Worm (Caenorhabditis elegans) whole organism, midembryonic: ENCODE results near the gene arg-1.

ENCODE experiments used
- T22C8.4 ChIP-seq: fragments of 200-800 bp; sonication (Bioruptor generic); IDR thresholded peaks from 2 replicates; pipeline ENCODE4 v1.3.6; 2022; ENCODE audit warnings: missing genetic modification characterization, missing compliant biosample characterization
- flt-1 ChIP-seq: fragments of 200-800 bp; sonication (Bioruptor generic); IDR thresholded peaks from 2 replicates; pipeline ENCODE4 v1.3.6; 2022; ENCODE audit warnings: missing genetic modification characterization, missing compliant biosample characterization
- klf-2 ChIP-seq: fragments of 200-800 bp; sonication (Bioruptor generic); conservative IDR thresholded peaks from 2 replicates; pipeline ENCODE4 v1.3.6; 2022; ENCODE audit warnings: missing genetic modification reagents, missing genetic modification characterization, missing compliant biosample characterization
- med-1 ChIP-seq: sonication (generic microtip); optimal IDR thresholded peaks from 2 replicates; lab custom pipeline; 2017; ENCODE audit warnings: missing genetic modification characterization, mild to moderate bottlenecking, missing compliant biosample characterization, antibody characterized with exemption, missing genetic modification reagents; ENCODE audit not compliant: insufficient read depth
- tab-1 ChIP-seq: fragments of 200-800 bp; sonication (Bioruptor generic); IDR thresholded peaks from 2 replicates; pipeline ENCODE4 v1.3.6; 2022; ENCODE audit warnings: missing genetic modification characterization, missing compliant biosample characterization
- ztf-23 ChIP-seq: fragments of 200-800 bp; sonication (Bioruptor generic); IDR thresholded peaks from 2 replicates; pipeline ENCODE4 v1.3.6; 2022; ENCODE audit warnings: missing genetic modification reagents, missing genetic modification characterization, missing compliant biosample characterization
- ztf-29 ChIP-seq: fragments of 200-800 bp; sonication (Bioruptor generic); IDR thresholded peaks from 2 replicates; pipeline ENCODE4 v1.3.6; 2022; ENCODE audit warnings: missing genetic modification reagents, missing genetic modification characterization, missing compliant biosample characterization

DNA sequence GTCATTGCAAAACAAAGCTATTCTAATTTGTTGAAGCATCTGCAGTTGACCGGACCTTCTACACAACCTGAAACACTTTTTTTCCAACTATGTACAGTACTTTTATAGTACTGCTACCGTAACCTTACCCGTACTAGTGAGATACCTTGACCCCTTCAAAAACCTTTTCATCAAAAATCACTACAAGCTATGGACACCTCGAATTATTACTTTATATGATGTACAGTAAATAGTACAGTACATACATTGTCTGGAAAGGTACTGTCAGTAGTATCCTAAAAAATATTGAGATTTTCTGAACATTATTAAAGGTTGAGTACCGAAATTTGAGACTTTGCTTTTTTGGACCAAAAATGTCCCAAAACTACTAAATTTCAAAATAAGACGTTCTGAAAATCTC is 1.0 kb upstream of the arg-1 start:
- no peak for TF ChIP-seq flt-1 (GFP tag; lab: Robert Waterston, UW)
- TF ChIP-seq ztf-29: no peak
- TF ChIP-seq med-1 (GFP tag; lab: Kevin White, UChicago): no peak
- no peak for TF ChIP-seq klf-2
- no peak for TF ChIP-seq tab-1 (GFP tag; lab: Robert Waterston, UW)
- TF ChIP-seq ztf-23 (GFP tag; lab: Robert Waterston, UW): no peak
- no peak for TF ChIP-seq T22C8.4 (GFP tag; lab: Robert Waterston, UW)
